Fruit fly (Drosophila melanogaster) whole organism, embryonic: ENCODE data around the gene CG17027.

Experiments
- CG1024 ChIP-seq: fragments of 200-800 bp; sonication (Bioruptor generic); IDR thresholded peaks from 2 replicates; pipeline ENCODE4 v1.3.6; 2022; ENCODE audit warnings: missing biosample characterization, missing genetic modification characterization
- CG10979 ChIP-seq: fragments of 200-800 bp; sonication (Bioruptor generic); optimal IDR thresholded peaks from 2 replicates; lab custom pipeline; 2018; ENCODE audit warnings: missing biosample characterization, mild to moderate bottlenecking, missing genetic modification characterization, moderate library complexity
- CG11085 ChIP-seq: fragments of 200-800 bp; sonication (Bioruptor generic); IDR thresholded peaks from 2 replicates; pipeline ENCODE4 v1.3.6; 2022; ENCODE audit warnings: missing biosample characterization, missing genetic modification characterization
- CG11398 ChIP-seq: fragments of 200-800 bp; sonication (Bioruptor generic); optimal IDR thresholded peaks from 2 replicates; lab custom pipeline; 2016; ENCODE audit warnings: missing biosample characterization, missing genetic modification characterization
- CG11695 ChIP-seq: fragments of 200-800 bp; sonication (Bioruptor generic); IDR thresholded peaks from 3 replicates; pipeline ENCODE4 v1.3.6; 2022; ENCODE audit warnings: missing biosample characterization, missing genetic modification characterization
- CG13775 ChIP-seq: fragments of 200-800 bp; sonication (Bioruptor generic); optimal IDR thresholded peaks from 3 replicates; lab custom pipeline; 2017; ENCODE audit warnings: missing biosample characterization, mild to moderate bottlenecking, missing genetic modification characterization
- CG14710 ChIP-seq: fragments of 200-800 bp; sonication (Bioruptor generic); optimal IDR thresholded peaks from 3 replicates; lab custom pipeline; 2019; ENCODE audit warnings: missing biosample characterization, mild to moderate bottlenecking, missing genetic modification characterization, moderate library complexity
- CG15479 ChIP-seq: fragments of 200-800 bp; sonication (Bioruptor generic); optimal IDR thresholded peaks from 3 replicates; lab custom pipeline; 2019; ENCODE audit warnings: missing biosample characterization, mild to moderate bottlenecking, missing genetic modification characterization, moderate library complexity
- CG15601 ChIP-seq: fragments of 200-800 bp; sonication (Bioruptor generic); optimal IDR thresholded peaks from 3 replicates; lab custom pipeline; 2019; ENCODE audit warnings: missing biosample characterization, mild to moderate bottlenecking, missing genetic modification characterization, moderate library complexity
- CG30403 ChIP-seq: fragments of 200-800 bp; sonication (Bioruptor generic); optimal IDR thresholded peaks from 3 replicates; lab custom pipeline; 2016; ENCODE audit warnings: missing biosample characterization, missing genetic modification characterization
- CG32772 ChIP-seq: fragments of 200-800 bp; sonication (Bioruptor generic); IDR thresholded peaks from 2 replicates; pipeline ENCODE4 v1.3.6; 2022; ENCODE audit warnings: missing biosample characterization, missing genetic modification characterization
- CG4328 ChIP-seq: fragments of 200-800 bp; sonication (Bioruptor generic); optimal IDR thresholded peaks from 3 replicates; lab custom pipeline; 2017; ENCODE audit warnings: missing biosample characterization, missing genetic modification reagents, missing genetic modification characterization
- CG5245 ChIP-seq: fragments of 200-800 bp; sonication (Bioruptor generic); optimal IDR thresholded peaks from 3 replicates; lab custom pipeline; 2016; ENCODE audit warnings: missing biosample characterization, missing genetic modification characterization
- CG6765 ChIP-seq: fragments of 200-800 bp; sonication (Bioruptor generic); optimal IDR thresholded peaks from 3 replicates; lab custom pipeline; 2017; ENCODE audit warnings: missing biosample characterization, mild to moderate bottlenecking, missing genetic modification characterization
- CG8765 ChIP-seq: fragments of 200-800 bp; sonication (Bioruptor generic); IDR thresholded peaks from 2 replicates; pipeline ENCODE4 v1.3.6; 2022; ENCODE audit warnings: missing biosample characterization, missing genetic modification characterization
- CoRest ChIP-seq: fragments of 200-800 bp; sonication (Bioruptor generic); optimal IDR thresholded peaks from 3 replicates; lab custom pipeline; 2018; ENCODE audit warnings: missing biosample characterization, mild to moderate bottlenecking, missing genetic modification characterization, moderate library complexity
- D ChIP-seq, 2 experiments: fragments of 200-800 bp in 1 of 2; fragments of >200 bp in 1 of 2; sonication (Bioruptor generic) in 1 of 2; optimal IDR thresholded peaks; 2 replicates in 1 of 2; 3 replicates in 1 of 2; lab custom pipeline; 2017; ENCODE audit warnings: mild to moderate bottlenecking in 1 of 2, missing biosample characterization in 1 of 2, missing genetic modification characterization in 1 of 2, missing genetic modification reagents in 1 of 2
- Doc3 ChIP-seq: fragments of 200-800 bp; sonication (Bioruptor generic); IDR thresholded peaks from 3 replicates; pipeline ENCODE4 v1.3.6; 2022; ENCODE audit warnings: missing biosample characterization, missing genetic modification characterization; ENCODE audit not compliant: partially characterized antibody
- Elba2 ChIP-seq: fragments of 200-800 bp; sonication (Bioruptor generic); optimal IDR thresholded peaks from 3 replicates; lab custom pipeline; 2016; ENCODE audit warnings: missing biosample characterization, missing genetic modification characterization
- Ets65A ChIP-seq: fragments of 200-800 bp; sonication (Bioruptor generic); peaks from one replicate; lab custom pipeline; 2016; ENCODE audit warnings: missing biosample characterization, missing genetic modification characterization
- GATAe ChIP-seq: fragments of 200-800 bp; sonication (Bioruptor generic); conservative IDR thresholded peaks from 2 replicates; pipeline ENCODE4 v1.3.6; 2022; ENCODE audit warnings: missing biosample characterization, missing genetic modification characterization
- HLH3B ChIP-seq: fragments of 200-800 bp; sonication (Bioruptor generic); IDR thresholded peaks from 2 replicates; pipeline ENCODE4 v1.3.6; 2022; ENCODE audit warnings: missing biosample characterization, missing genetic modification characterization
- Hand ChIP-seq: fragments of 200-800 bp; sonication (Bioruptor generic); optimal IDR thresholded peaks from 2 replicates; lab custom pipeline; 2017; ENCODE audit warnings: mild to moderate bottlenecking, missing biosample characterization, missing genetic modification reagents, missing genetic modification characterization
- Lhr ChIP-seq: fragments of 200-800 bp; sonication (Bioruptor generic); optimal IDR thresholded peaks from 3 replicates; lab custom pipeline; 2017; ENCODE audit warnings: mild to moderate bottlenecking, missing biosample characterization, missing genetic modification reagents, missing genetic modification characterization
- Lpt ChIP-seq: fragments of >200 bp; optimal IDR thresholded peaks from 2 replicates; lab custom pipeline; 2018; ENCODE audit warnings: missing biosample characterization, missing genetic modification characterization
- Oaz ChIP-seq: fragments of 200-800 bp; sonication (Bioruptor generic); IDR thresholded peaks from 2 replicates; pipeline ENCODE4 v1.3.6; 2022; ENCODE audit warnings: missing biosample characterization, missing genetic modification characterization
- Ptx1 ChIP-seq: fragments of 200-800 bp; sonication (Bioruptor generic); IDR thresholded peaks from 2 replicates; pipeline ENCODE4 v1.3.6; 2022; ENCODE audit warnings: missing biosample characterization, missing genetic modification characterization
- Ravus ChIP-seq: fragments of 200-800 bp; sonication (Bioruptor generic); IDR thresholded peaks from 2 replicates; pipeline ENCODE4 v1.3.6; 2022; ENCODE audit warnings: missing biosample characterization, missing genetic modification characterization
- Ssrp ChIP-seq: fragments of 200-800 bp; sonication (Bioruptor generic); optimal IDR thresholded peaks from 2 replicates; lab custom pipeline; 2018; ENCODE audit warnings: missing biosample characterization, mild to moderate bottlenecking, missing genetic modification characterization, moderate library complexity
- Xbp1 ChIP-seq: fragments of 200-800 bp; sonication (Bioruptor generic); optimal IDR thresholded peaks from 3 replicates; lab custom pipeline; 2016; ENCODE audit warnings: missing biosample characterization, mild to moderate bottlenecking, missing genetic modification characterization
- br ChIP-seq: fragments of >200 bp; optimal IDR thresholded peaks from 2 replicates; lab custom pipeline; 2017
- bsh ChIP-seq, 2 experiments: fragments of 200-800 bp; sonication (Bioruptor generic); optimal IDR thresholded peaks; 2 replicates each; lab custom pipeline; 2017 to 2018; ENCODE audit warnings: mild to moderate bottlenecking in 2 of 2, missing biosample characterization in 2 of 2, missing genetic modification characterization in 2 of 2, moderate library complexity in 1 of 2
- cg ChIP-seq: fragments of 200-800 bp; sonication (Bioruptor generic); optimal IDR thresholded peaks from 3 replicates; lab custom pipeline; 2019; ENCODE audit warnings: missing biosample characterization, mild to moderate bottlenecking, missing genetic modification characterization, moderate library complexity
- chif ChIP-seq, 2 experiments: fragments of 200-800 bp; sonication (Bioruptor generic); optimal IDR thresholded peaks; 3 replicates each; lab custom pipeline; 2016; ENCODE audit warnings: missing biosample characterization in 2 of 2, missing genetic modification characterization in 2 of 2
- croc ChIP-seq: fragments of 200-800 bp; sonication (Bioruptor generic); conservative IDR thresholded peaks from 3 replicates; pipeline ENCODE4 v1.3.6; 2022; ENCODE audit warnings: missing biosample characterization, missing genetic modification characterization
- dmrt11E ChIP-seq: fragments of 200-800 bp; sonication (Bioruptor generic); optimal IDR thresholded peaks from 3 replicates; lab custom pipeline; 2018; ENCODE audit warnings: missing biosample characterization, mild to moderate bottlenecking, missing genetic modification characterization, moderate library complexity
- fd96Cb ChIP-seq: fragments of 200-800 bp; sonication (Bioruptor generic); optimal IDR thresholded peaks from 2 replicates; lab custom pipeline; 2018; ENCODE audit warnings: missing biosample characterization, mild to moderate bottlenecking, missing genetic modification characterization, moderate library complexity
- ham ChIP-seq: fragments of 200-800 bp; sonication (Bioruptor generic); IDR thresholded peaks from 2 replicates; pipeline ENCODE4 v1.3.6; 2022; ENCODE audit warnings: missing biosample characterization, missing genetic modification characterization
- lov ChIP-seq, 2 experiments: fragments of 200-800 bp in 1 of 2; fragments of >200 bp in 1 of 2; sonication (Bioruptor generic) in 1 of 2; IDR thresholded peaks in 1 of 2; optimal IDR thresholded peaks in 1 of 2; 2 replicates in 1 of 2; 3 replicates in 1 of 2; pipeline versions ENCODE4 v1.3.6 to Lab custom; 2017 to 2022; ENCODE audit warnings: missing biosample characterization in 1 of 2, missing genetic modification characterization in 1 of 2
- mam ChIP-seq: fragments of 200-800 bp; sonication (Bioruptor generic); optimal IDR thresholded peaks from 3 replicates; lab custom pipeline; 2016; ENCODE audit warnings: missing biosample characterization, missing genetic modification characterization
- nom ChIP-seq: fragments of 200-800 bp; sonication (Bioruptor generic); optimal IDR thresholded peaks from 2 replicates; lab custom pipeline; 2017; ENCODE audit warnings: missing biosample characterization, missing genetic modification characterization, mild to moderate bottlenecking, moderate library complexity, missing genetic modification reagents
- schlank ChIP-seq: fragments of 200-800 bp; sonication (Bioruptor generic); optimal IDR thresholded peaks from 2 replicates; lab custom pipeline; 2018; ENCODE audit warnings: missing biosample characterization, mild to moderate bottlenecking, missing genetic modification characterization
- scrt ChIP-seq: fragments of 200-800 bp; sonication (Bioruptor generic); optimal IDR thresholded peaks from 2 replicates; lab custom pipeline; 2018; ENCODE audit warnings: missing biosample characterization, mild to moderate bottlenecking, missing genetic modification characterization, moderate library complexity
- sens-2 ChIP-seq: fragments of 200-800 bp; sonication (Bioruptor generic); IDR thresholded peaks from 2 replicates; pipeline ENCODE4 v1.3.6; 2022; ENCODE audit warnings: missing biosample characterization, missing genetic modification characterization
- tin ChIP-seq: fragments of 200-800 bp; sonication (Bioruptor generic); optimal IDR thresholded peaks from 3 replicates; lab custom pipeline; 2016; ENCODE audit warnings: missing biosample characterization, missing genetic modification characterization
- tll ChIP-seq, 2 experiments: fragments of 200-800 bp in 1 of 2; fragments of >200 bp in 1 of 2; sonication (Bioruptor generic) in 1 of 2; optimal IDR thresholded peaks; 2 replicates each; lab custom pipeline; 2017 to 2019; ENCODE audit warnings: missing biosample characterization in 2 of 2, missing genetic modification characterization in 2 of 2, mild to moderate bottlenecking in 1 of 2, moderate library complexity in 1 of 2
- vvl ChIP-seq: fragments of 200-800 bp; sonication (Bioruptor generic); IDR thresholded peaks from 2 replicates; pipeline ENCODE4 v1.3.6; 2022; ENCODE audit warnings: missing biosample characterization, missing genetic modification characterization

CG17027 gene

DNA sequence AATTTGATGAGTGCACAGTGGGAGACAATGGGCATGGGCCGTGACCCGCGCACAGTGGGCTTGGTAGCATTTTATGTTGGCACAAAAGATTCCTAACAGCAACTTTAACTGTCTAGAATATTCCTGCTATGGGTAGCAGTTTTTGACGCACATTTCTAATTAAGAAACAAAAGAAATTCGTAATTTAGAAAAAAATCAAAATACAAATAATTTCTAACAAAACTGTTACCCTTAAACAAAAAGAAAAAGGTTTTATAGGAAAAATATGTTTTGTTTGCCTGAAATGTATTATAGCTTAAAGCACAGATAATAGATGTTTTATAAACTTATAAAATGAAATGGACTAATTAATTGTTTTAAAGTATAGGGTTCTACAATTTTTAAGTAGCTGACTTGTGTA is 37.0 kb downstream of the CG17027 start (continued):
- no peak for TF ChIP-seq schlank (tag; lab: Kevin White, UChicago)
- no peak for TF ChIP-seq vvl (GFP tag; lab: Robert Waterston, UW)
- peak; percentile 3 for TF ChIP-seq tin
- TF ChIP-seq scrt (GFP tag; lab: Kevin White, UChicago): no peak
- TF ChIP-seq fd96Cb (tag; lab: Kevin White, UChicago): peak; percentile 36
- no peak for TF ChIP-seq Xbp1 (GFP tag; lab: Kevin White, UChicago)
- no peak for TF ChIP-seq Ssrp (tag; lab: Kevin White, UChicago)
- no peak for TF ChIP-seq GATAe (GFP tag; lab: Robert Waterston, UW)
- no peak for TF ChIP-seq HLH3B (GFP tag; lab: Robert Waterston, UW)
- no peak for TF ChIP-seq CG5245 (GFP tag; lab: Kevin White, UChicago)
- no peak for TF ChIP-seq CG15601 (tag; lab: Kevin White, UChicago)
- TF ChIP-seq mam (GFP tag; lab: Kevin White, UChicago): no peak
- TF ChIP-seq Lhr (GFP tag; lab: Kevin White, UChicago): no peak
- no peak for TF ChIP-seq CG8765 (GFP tag; lab: Robert Waterston, UW)
- TF ChIP-seq chif (GFP tag; optimal IDR thresholded peaks at IDR 0.05; lab: Kevin White, UChicago): no peak
- TF ChIP-seq Elba2: no peak
- TF ChIP-seq, all 482 proteins: peak for 31

DNA sequence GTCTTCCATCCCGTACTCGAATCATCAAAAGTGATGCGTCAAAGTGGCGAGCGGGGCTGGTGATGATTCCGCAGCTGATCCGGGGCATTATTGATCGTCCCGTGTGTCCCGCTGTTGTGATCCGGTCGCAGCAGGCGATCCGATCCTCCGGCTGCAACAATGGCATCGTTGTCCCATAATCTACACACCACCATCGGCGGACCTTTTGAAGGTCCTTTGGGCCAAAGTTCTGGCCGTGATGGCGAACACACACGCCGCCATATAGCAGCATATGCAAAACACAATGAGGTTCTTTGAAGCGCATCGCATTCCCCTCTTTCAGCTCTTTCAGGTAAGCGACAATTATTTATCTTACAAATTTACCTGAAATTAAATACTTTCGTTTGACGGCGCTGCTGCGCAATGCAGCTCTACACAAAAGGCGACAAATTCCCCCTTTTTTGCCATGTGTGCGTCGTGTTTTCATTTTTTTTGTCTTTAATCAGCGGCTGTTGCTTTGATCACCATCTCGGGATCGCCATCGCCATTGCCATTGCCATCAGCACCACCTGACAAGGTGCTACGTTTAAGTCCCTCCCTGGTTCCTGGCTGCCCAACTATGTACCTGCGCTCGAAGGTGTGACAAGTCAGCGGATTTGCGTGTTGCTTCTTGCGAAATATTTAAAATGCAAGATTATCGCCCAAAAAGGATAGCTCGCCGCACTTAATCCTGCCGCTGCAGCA is 37.8 kb downstream of the CG17027 start:
- TF ChIP-seq Hand (GFP tag; lab: Kevin White, UChicago): no peak
- peak; percentile 3 for TF ChIP-seq Ets65A (GFP tag; lab: Kevin White, UChicago)
- TF ChIP-seq Doc3 (GFP tag; lab: Robert Waterston, UW): 0 out of 3 replicates have a peak, but pooled peaks have one; percentile 29
- no peak for TF ChIP-seq CG1024 (GFP tag; lab: Robert Waterston, UW)
- peak; percentile 77 for TF ChIP-seq CG15479
- peak in 1 of 2 experiments; percentile 85 for TF ChIP-seq tll (GFP tag; optimal IDR thresholded peaks at IDR 0.05; lab: Kevin White, UChicago)
- peak; percentile 94 for TF ChIP-seq D (optimal IDR thresholded peaks at IDR 0.05; lab: Kevin White, UChicago)
- no peak for TF ChIP-seq D (GFP tag; optimal IDR thresholded peaks at IDR 0.05; lab: Kevin White, UChicago)
- no peak for TF ChIP-seq CG13775
- TF ChIP-seq CG11695 (GFP tag; lab: Robert Waterston, UW): no peak
- TF ChIP-seq, all 482 proteins: peak for 5

dm6 chr3L:16018251-16018583 is 38.3 kb downstream of the CG17027 start:
- TF ChIP-seq croc (GFP tag; lab: Robert Waterston, UW) (no peak), CG11398 (GFP tag; lab: Kevin White, UChicago) (no peak), br (lab: Kevin White, UChicago) (no peak), sens-2 (GFP tag; lab: Robert Waterston, UW) (no peak), CG30403 (no peak), Ptx1 (GFP tag; lab: Robert Waterston, UW) (no peak), cg (no peak), CG14710 (tag; lab: Kevin White, UChicago) (peak; percentile 36), Ravus (GFP tag; lab: Robert Waterston, UW) (no peak), CG32772 (GFP tag; lab: Robert Waterston, UW) (no peak), Oaz (GFP tag; lab: Robert Waterston, UW) (no peak), CG4328 (no peak), bsh (GFP tag; optimal IDR thresholded peaks at IDR 0.05; lab: Kevin White, UChicago) (no peak), CG6765 (GFP tag; lab: Kevin White, UChicago) (no peak), Lpt (no peak), nom (GFP tag; lab: Kevin White, UChicago) (no peak), dmrt11E (peak; percentile 37), CG10979 (tag; lab: Kevin White, UChicago) (peak; percentile 2), ham (GFP tag; lab: Robert Waterston, UW) (no peak), CoRest (tag; lab: Kevin White, UChicago) (no peak), CG15479 (no peak), lov (optimal IDR thresholded peaks at IDR 0.05; lab: Kevin White, UChicago) (no peak), lov (GFP tag; IDR thresholded peaks at IDR 0.05; lab: Robert Waterston, UW) (no peak), CG11085 (no peak)
